Worm (Caenorhabditis elegans) whole organism, midembryonic: ENCODE data around the gene C44C10.7.

Experiments
- ztf-23 ChIP-seq: fragments of 200-800 bp; sonication (Bioruptor generic); IDR thresholded peaks from 2 replicates; pipeline ENCODE4 v1.3.6; 2022; ENCODE audit warnings: missing genetic modification reagents, missing genetic modification characterization, missing compliant biosample characterization
- ztf-29 ChIP-seq: fragments of 200-800 bp; sonication (Bioruptor generic); IDR thresholded peaks from 2 replicates; pipeline ENCODE4 v1.3.6; 2022; ENCODE audit warnings: missing genetic modification reagents, missing genetic modification characterization, missing compliant biosample characterization

- no peak for TF ChIP-seq ztf-29 (GFP tag; lab: Robert Waterston, UW)
- TF ChIP-seq ztf-23 (GFP tag; lab: Robert Waterston, UW), result no peak
Measured at ce11 chrX:11710229-11710628, 22.2 kb upstream of the C44C10.7 start, which contains the start of gene C44C10.11.
